Worm (Caenorhabditis elegans): ENCODE data around the gene grl-19.

DNA sequence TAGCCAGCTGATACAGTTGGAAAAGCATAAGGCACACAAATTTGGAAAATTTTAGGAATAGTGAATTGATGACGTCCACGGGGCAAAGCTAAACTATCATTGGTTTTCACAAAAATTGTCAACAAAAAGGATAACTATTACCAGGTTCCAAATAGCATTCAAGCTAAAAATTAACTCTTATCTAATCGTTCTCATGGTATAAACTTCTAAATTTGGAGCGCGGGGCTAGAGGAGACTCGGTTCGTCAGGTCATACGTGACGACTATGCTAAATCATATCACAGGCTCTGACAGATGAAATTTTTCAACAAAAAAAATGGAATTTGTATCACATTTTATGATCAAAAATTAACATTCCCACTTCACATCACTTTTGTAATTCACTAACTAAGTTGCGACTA is 46.8 kb upstream of the grl-19 start:
- TF ChIP-seq jun-1 (tag; optimal IDR thresholded peaks at IDR 0.05) = no peak
- TF ChIP-seq nhr-43 (tag; optimal IDR thresholded peaks at IDR 0.05; ENCODE audit: poor library complexity, severe bottlenecking) = no peak
- TF ChIP-seq tbx-2 (tag; optimal IDR thresholded peaks at IDR 0.05) = no peak
- TF ChIP-seq ceh-9 (tag; optimal IDR thresholded peaks at IDR 0.05) = no peak
- TF ChIP-seq mdl-1 (tag; optimal IDR thresholded peaks at IDR 0.05) = no peak
- TF ChIP-seq fos-1 (tag; optimal IDR thresholded peaks at IDR 0.05) = no peak
- TF ChIP-seq nhr-11 (tag; optimal IDR thresholded peaks at IDR 0.05) = no peak
